Fruit fly (Drosophila melanogaster) whole organism, prepupa: ENCODE results near the gene CG15880.

Experiments used
- Blimp-1 ChIP-seq: fragments of 200-800 bp; sonication (Bioruptor generic); optimal IDR thresholded peaks from 3 replicates; lab custom pipeline; 2017; ENCODE audit warnings: missing biosample characterization, missing genetic modification characterization, mild to moderate bottlenecking, moderate library complexity, missing genetic modification reagents
- CG10669 ChIP-seq: fragments of 200-800 bp; sonication (Bioruptor generic); optimal IDR thresholded peaks from 3 replicates; lab custom pipeline; 2018; ENCODE audit warnings: missing biosample characterization, mild to moderate bottlenecking, missing genetic modification characterization, moderate library complexity
- CG11294 ChIP-seq: fragments of 200-800 bp; sonication (Bioruptor generic); IDR thresholded peaks from 2 replicates; pipeline ENCODE4 v1.3.6; 2022; ENCODE audit warnings: missing biosample characterization, missing genetic modification characterization
- CG11902 ChIP-seq: fragments of 200-800 bp; sonication (Bioruptor generic); optimal IDR thresholded peaks from 3 replicates; lab custom pipeline; 2016; ENCODE audit warnings: missing biosample characterization, missing genetic modification characterization
- CG1621 ChIP-seq: fragments of 200-800 bp; sonication (Bioruptor generic); optimal IDR thresholded peaks from 3 replicates; lab custom pipeline; 2018; ENCODE audit warnings: missing biosample characterization, mild to moderate bottlenecking, missing genetic modification characterization
- CG16779 ChIP-seq: fragments of 200-800 bp; sonication (Bioruptor generic); optimal IDR thresholded peaks from 3 replicates; lab custom pipeline; 2017; ENCODE audit warnings: missing biosample characterization, mild to moderate bottlenecking, missing genetic modification characterization
- CG32006 ChIP-seq: fragments of 200-800 bp; sonication (Bioruptor generic); optimal IDR thresholded peaks from 3 replicates; lab custom pipeline; 2017; ENCODE audit warnings: missing biosample characterization, mild to moderate bottlenecking, missing genetic modification characterization
- CG4318 ChIP-seq: fragments of 200-800 bp; sonication (Bioruptor generic); optimal IDR thresholded peaks from 3 replicates; lab custom pipeline; 2017; ENCODE audit warnings: missing biosample characterization, mild to moderate bottlenecking, missing genetic modification characterization
- CG6163 ChIP-seq: fragments of 200-800 bp; sonication (Bioruptor generic); IDR thresholded peaks from 3 replicates; pipeline ENCODE4 v1.3.6; 2022; ENCODE audit warnings: missing biosample characterization, missing genetic modification characterization
- CG6792 ChIP-seq: fragments of 200-800 bp; sonication (Bioruptor generic); optimal IDR thresholded peaks from 3 replicates; lab custom pipeline; 2016; ENCODE audit warnings: missing biosample characterization, missing genetic modification characterization
- CG6808 ChIP-seq: fragments of 200-800 bp; sonication (Bioruptor generic); optimal IDR thresholded peaks from 3 replicates; lab custom pipeline; 2017; ENCODE audit warnings: missing biosample characterization, missing genetic modification characterization, mild to moderate bottlenecking, moderate library complexity, missing genetic modification reagents
- CG6854 ChIP-seq: fragments of 200-800 bp; sonication (Bioruptor generic); optimal IDR thresholded peaks from 2 replicates; lab custom pipeline; 2017; ENCODE audit warnings: missing biosample characterization, mild to moderate bottlenecking, missing genetic modification characterization
- CG8119 ChIP-seq: fragments of 200-800 bp; sonication (Bioruptor generic); IDR thresholded peaks from 3 replicates; pipeline ENCODE4 v1.3.6; 2022; ENCODE audit warnings: missing biosample characterization, missing genetic modification characterization
- CG8319 ChIP-seq: fragments of 200-800 bp; sonication (Bioruptor generic); optimal IDR thresholded peaks from 3 replicates; lab custom pipeline; 2016; ENCODE audit warnings: missing biosample characterization, missing genetic modification characterization
- CG9139 ChIP-seq: fragments of 200-800 bp; sonication (Bioruptor generic); optimal IDR thresholded peaks from 3 replicates; lab custom pipeline; 2017; ENCODE audit warnings: missing biosample characterization, mild to moderate bottlenecking, missing genetic modification characterization
- Eip78C ChIP-seq: fragments of 200-800 bp; sonication (Bioruptor generic); peaks from one replicate; lab custom pipeline; 2016; ENCODE audit warnings: missing biosample characterization, missing genetic modification characterization
- Ets21C ChIP-seq: fragments of 200-800 bp; sonication (Bioruptor generic); optimal IDR thresholded peaks from 3 replicates; lab custom pipeline; 2016; ENCODE audit warnings: missing biosample characterization, missing genetic modification characterization
- Ets96B ChIP-seq: fragments of 200-800 bp; optimal IDR thresholded peaks from 2 replicates; lab custom pipeline; 2019; ENCODE audit warnings: missing biosample characterization, mild to moderate bottlenecking, missing genetic modification characterization, moderate library complexity
- Gug ChIP-seq: fragments of 200-800 bp; sonication (Bioruptor generic); IDR thresholded peaks from 2 replicates; pipeline ENCODE4 v1.3.6; 2022; ENCODE audit warnings: missing biosample characterization, missing genetic modification characterization
- Hr4 ChIP-seq: fragments of 200-800 bp; sonication (Bioruptor generic); optimal IDR thresholded peaks from 3 replicates; lab custom pipeline; 2016; ENCODE audit warnings: missing biosample characterization, missing genetic modification characterization
- Lpt ChIP-seq: fragments of 200-800 bp; sonication (Bioruptor generic); optimal IDR thresholded peaks from 3 replicates; lab custom pipeline; 2016; ENCODE audit warnings: missing biosample characterization, missing genetic modification characterization
- Met ChIP-seq: fragments of 200-800 bp; sonication (Bioruptor generic); optimal IDR thresholded peaks from 3 replicates; lab custom pipeline; 2016; ENCODE audit warnings: missing biosample characterization, missing genetic modification characterization
- OdsH ChIP-seq: fragments of 200-800 bp; sonication (Bioruptor generic); optimal IDR thresholded peaks from 3 replicates; lab custom pipeline; 2016; ENCODE audit warnings: missing biosample characterization, missing genetic modification characterization
- Smox ChIP-seq: fragments of 200-800 bp; sonication (Bioruptor generic); optimal IDR thresholded peaks from 3 replicates; lab custom pipeline; 2016; ENCODE audit warnings: missing biosample characterization, missing genetic modification characterization
- Sox102F ChIP-seq: fragments of 200-800 bp; sonication (Bioruptor generic); optimal IDR thresholded peaks from 2 replicates; lab custom pipeline; 2016; ENCODE audit warnings: missing biosample characterization, mild to moderate bottlenecking, missing genetic modification characterization
- Sox15 ChIP-seq: fragments of 200-800 bp; sonication (Bioruptor generic); optimal IDR thresholded peaks from 3 replicates; lab custom pipeline; 2016; ENCODE audit warnings: missing biosample characterization, missing genetic modification characterization
- cyc ChIP-seq: fragments of 200-800 bp; sonication (Bioruptor generic); optimal IDR thresholded peaks from 3 replicates; lab custom pipeline; 2016; ENCODE audit warnings: missing biosample characterization, missing genetic modification characterization
- dsx ChIP-seq: fragments of 200-800 bp; optimal IDR thresholded peaks from 3 replicates; lab custom pipeline; 2019; ENCODE audit warnings: missing biosample characterization, mild to moderate bottlenecking, missing genetic modification characterization, moderate library complexity; ENCODE audit not compliant: poor library complexity, severe bottlenecking
- esn ChIP-seq: fragments of 200-800 bp; sonication (Bioruptor generic); optimal IDR thresholded peaks from 2 replicates; lab custom pipeline; 2016; ENCODE audit warnings: missing biosample characterization, mild to moderate bottlenecking, missing genetic modification characterization, moderate library complexity
- fd59A ChIP-seq: fragments of 200-800 bp; sonication (Bioruptor generic); optimal IDR thresholded peaks from 2 replicates; lab custom pipeline; 2017; ENCODE audit warnings: missing biosample characterization, mild to moderate bottlenecking, missing genetic modification characterization, missing genetic modification reagents
- fkh ChIP-seq: fragments of 200-800 bp; sonication (Bioruptor generic); optimal IDR thresholded peaks from 3 replicates; lab custom pipeline; 2017; ENCODE audit warnings: missing biosample characterization, mild to moderate bottlenecking, missing genetic modification characterization, moderate library complexity
- lz ChIP-seq: fragments of 200-800 bp; sonication (Bioruptor generic); optimal IDR thresholded peaks from 3 replicates; lab custom pipeline; 2016; ENCODE audit warnings: missing biosample characterization, missing genetic modification characterization
- ss ChIP-seq, 2 experiments: fragments of 200-800 bp; sonication (Bioruptor generic); optimal IDR thresholded peaks; 2 replicates in 1 of 2; 3 replicates in 1 of 2; lab custom pipeline; 2017 to 2018; ENCODE audit warnings: mild to moderate bottlenecking in 2 of 2, missing biosample characterization in 2 of 2, missing genetic modification characterization in 2 of 2, moderate library complexity in 1 of 2
- svp ChIP-seq: fragments of 200-800 bp; sonication (Bioruptor generic); peaks from one replicate; lab custom pipeline; 2016; ENCODE audit warnings: missing biosample characterization, missing genetic modification characterization
- vri ChIP-seq: fragments of 200-800 bp; sonication (Bioruptor generic); optimal IDR thresholded peaks from 3 replicates; lab custom pipeline; 2016; ENCODE audit warnings: missing biosample characterization, mild to moderate bottlenecking, missing genetic modification characterization

The CG15880 gene

DNA sequence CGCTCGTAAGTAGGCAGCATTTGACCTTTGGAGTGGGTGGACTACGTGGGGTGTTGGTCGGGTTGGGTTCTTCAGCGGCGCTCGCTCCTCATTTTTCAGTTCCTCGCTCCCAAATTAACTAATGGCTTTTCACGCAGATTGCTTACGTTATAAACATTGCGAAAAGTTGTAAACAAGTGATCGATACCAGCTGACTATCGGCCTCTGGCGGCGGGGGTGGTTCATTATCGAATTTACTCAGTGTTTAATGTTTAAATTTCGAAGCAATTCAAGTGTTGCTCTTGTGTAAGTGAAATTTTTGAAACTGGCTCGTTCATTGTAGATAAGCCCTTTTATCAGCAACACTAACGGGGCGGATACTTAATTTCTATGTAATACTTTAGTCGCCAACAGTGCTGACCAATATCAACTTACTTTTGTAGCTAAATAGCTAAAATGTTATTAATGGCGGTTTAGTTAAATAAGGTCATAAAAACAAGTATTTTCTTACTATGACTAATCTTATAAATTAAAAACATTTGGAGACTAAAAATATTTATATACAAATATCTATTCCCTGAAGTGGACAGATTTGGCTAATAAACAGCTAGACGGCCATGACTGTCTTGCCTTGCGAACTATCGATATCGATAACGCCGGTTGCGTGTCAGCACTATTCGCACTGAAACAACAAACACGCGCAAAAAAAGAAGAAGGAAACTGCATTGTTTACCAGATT is 1.7 kb upstream of the CG15880 start, which contains the start of the genes PGAP2 and Clp (continued):
- TF ChIP-seq CG11294 (no peak; the same call in 1 of the 2 replicates), Ets21C (GFP tag; lab: Kevin White, UChicago) (peak; percentile 70), cyc (GFP tag; lab: Kevin White, UChicago) (peak; percentile 64), Eip78C (peak; percentile 90), Sox102F (no peak), fd59A (GFP tag; lab: Kevin White, UChicago) (peak; percentile 51), Ets96B (tag; lab: Kevin White, UChicago) (peak; percentile 69), vri (GFP tag; lab: Kevin White, UChicago) (no peak), CG10669 (GFP tag; lab: Kevin White, UChicago) (peak; percentile 57)

dm6 chr2L:815785-816389 is 1.9 kb downstream of the CG15880 start, which contains the start of the genes Saf6 and Pex12:
Gene Saf6, minus strand, starts transcription at chr2L:815950.
Gene Pex12, plus strand, starts transcription at chr2L:815993.
- peak; percentile 12 for TF ChIP-seq CG6808 (GFP tag; lab: Kevin White, UChicago)
- no peak for TF ChIP-seq Blimp-1 (GFP tag; lab: Kevin White, UChicago)
- peak; percentile 9 for TF ChIP-seq CG9139 (GFP tag; lab: Kevin White, UChicago)
- peak; percentile 95 for TF ChIP-seq fkh
- TF ChIP-seq CG32006 (GFP tag; lab: Kevin White, UChicago) = no peak

DNA sequence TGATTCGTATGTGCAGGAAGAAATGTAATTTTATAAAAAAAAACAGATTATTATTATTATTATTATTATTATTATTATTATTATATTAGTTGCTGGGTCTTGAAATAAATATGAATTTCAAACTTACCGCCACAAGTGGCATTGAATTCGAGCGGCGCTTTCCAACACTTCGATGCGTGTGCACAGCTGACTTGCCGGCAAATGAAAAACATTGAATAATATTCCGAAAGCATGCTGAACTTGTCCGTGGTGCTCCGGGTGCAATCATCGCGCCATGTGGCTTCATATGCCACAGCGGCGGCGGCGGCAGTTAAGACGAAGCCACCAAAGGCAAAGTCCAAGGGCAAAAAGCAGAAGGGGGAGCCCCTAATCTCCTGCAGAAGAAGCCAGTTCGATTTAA is 6.3 kb downstream of the CG15880 start, which contains the start of gene Dbp21E2:
Gene Dbp21E2, plus strand, starts transcription at position 180 of the 400 bp plus-strand sequence.
- no peak for TF ChIP-seq Gug
- no peak for TF ChIP-seq esn (GFP tag; lab: Kevin White, UChicago)
- no peak for TF ChIP-seq fd59A (GFP tag; lab: Kevin White, UChicago)
- TF ChIP-seq CG4318 (GFP tag; lab: Kevin White, UChicago) = no peak
- no peak for TF ChIP-seq CG32006 (GFP tag; lab: Kevin White, UChicago)
- TF ChIP-seq CG6808 (GFP tag; lab: Kevin White, UChicago) = no peak
- TF ChIP-seq CG8119 (GFP tag; lab: Robert Waterston, UW) = no peak
- no peak for TF ChIP-seq CG16779 (tag; lab: Kevin White, UChicago)
- no peak for TF ChIP-seq lz (GFP tag; lab: Kevin White, UChicago)
- no peak for TF ChIP-seq CG9139 (GFP tag; lab: Kevin White, UChicago)
- TF ChIP-seq OdsH (GFP tag; lab: Kevin White, UChicago) = no peak
- no peak for TF ChIP-seq CG11902 (GFP tag; lab: Kevin White, UChicago)
- TF ChIP-seq CG11294 = no peak
- TF ChIP-seq ss (GFP tag; optimal IDR thresholded peaks at IDR 0.05; lab: Kevin White, UChicago) = no peak
- TF ChIP-seq vri (GFP tag; lab: Kevin White, UChicago) = no peak
- TF ChIP-seq Smox (GFP tag; lab: Kevin White, UChicago) = no peak
- no peak for TF ChIP-seq CG8319 (GFP tag; lab: Kevin White, UChicago)

DNA sequence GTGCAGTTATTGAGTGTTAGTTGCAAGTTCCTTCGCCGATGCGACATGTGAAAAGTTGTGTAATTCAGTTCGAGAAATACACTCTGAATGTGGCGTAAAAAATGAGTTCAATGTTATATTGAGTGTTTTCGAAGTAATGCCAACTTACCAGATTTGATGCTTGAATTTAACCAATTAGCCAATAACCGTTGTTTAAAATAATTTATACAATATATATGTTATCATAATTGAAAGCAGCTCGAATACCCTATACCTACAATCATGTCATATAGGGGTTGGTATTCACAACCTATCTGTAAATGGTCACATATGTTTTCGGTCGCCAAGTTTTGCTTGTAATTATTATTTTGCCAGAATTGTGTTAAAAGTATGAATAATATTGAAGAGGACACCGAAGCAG is 7.5 kb downstream of the CG15880 start, which contains the start of gene Nnf1b:
Gene Nnf1b, plus strand, starts transcription at position 301 of the 400 bp plus-strand sequence.
- TF ChIP-seq lz (GFP tag; lab: Kevin White, UChicago) = no peak

DNA sequence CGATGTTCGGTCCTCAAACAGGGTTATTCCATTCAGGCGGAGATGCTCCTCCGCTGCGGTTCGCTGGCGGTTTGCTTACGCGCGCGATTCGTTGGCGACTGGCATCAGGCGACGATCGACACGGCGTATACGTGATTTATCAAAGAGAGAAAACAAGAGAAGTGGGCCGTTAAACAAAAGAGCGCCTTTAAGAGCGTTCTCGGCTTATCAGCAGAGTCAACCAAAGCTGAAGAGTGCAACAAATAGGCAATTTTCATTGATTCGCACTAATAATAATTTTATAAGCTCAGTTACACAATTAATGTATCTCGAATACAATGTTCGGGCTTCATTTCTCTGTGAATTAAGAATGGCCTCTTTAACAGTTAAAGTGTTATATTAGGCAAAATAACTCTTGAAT is 27.1 kb downstream of the CG15880 start, which contains the start of gene Pkg21D:
Gene Pkg21D, minus strand, starts transcription at position 101 of the 400 bp plus-strand sequence.
- TF ChIP-seq CG1621 (tag; lab: Kevin White, UChicago) (no peak), CG6163 (GFP tag; lab: Robert Waterston, UW) (no peak)
- TF ChIP-seq, all 60 proteins: peak for 0

DNA sequence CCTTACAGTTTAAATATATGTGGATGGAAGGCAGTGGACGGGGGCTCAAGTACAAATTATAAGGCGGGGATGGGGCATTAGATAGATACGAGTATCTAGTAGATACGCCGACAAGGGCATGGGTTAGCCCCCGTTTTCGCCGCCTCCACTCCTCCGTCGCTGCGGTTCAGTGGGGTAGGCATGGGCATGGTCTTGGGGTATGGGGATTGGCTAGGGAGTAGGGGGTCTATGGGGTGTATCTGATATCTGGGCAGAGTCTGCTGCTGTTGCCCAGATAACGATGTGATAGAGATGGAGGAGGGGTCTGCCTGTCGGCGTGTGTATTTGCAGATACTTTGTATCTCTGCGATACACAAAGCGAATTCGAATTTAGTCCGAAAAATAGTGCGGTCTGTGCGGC is 27.8 kb downstream of the CG15880 start:
- TF ChIP-seq Smox (GFP tag; lab: Kevin White, UChicago) = no peak
- no peak for TF ChIP-seq CG8119 (GFP tag; lab: Robert Waterston, UW)
- peak; percentile 53 for TF ChIP-seq fkh
- TF ChIP-seq Met (GFP tag; lab: Kevin White, UChicago) = no peak
- TF ChIP-seq CG6854 (GFP tag; lab: Kevin White, UChicago) = no peak
- TF ChIP-seq Sox15 (GFP tag; lab: Kevin White, UChicago) = no peak
- no peak for TF ChIP-seq CG6792 (GFP tag; lab: Kevin White, UChicago)
- peak; percentile 39 for TF ChIP-seq svp
- no peak for TF ChIP-seq lz (GFP tag; lab: Kevin White, UChicago)
- no peak for TF ChIP-seq dsx (GFP tag; lab: Kevin White, UChicago)
- TF ChIP-seq Lpt = no peak
- no peak for TF ChIP-seq Hr4 (GFP tag; lab: Kevin White, UChicago)
- TF ChIP-seq, all 60 proteins: peak for 2
